Fruit fly (Drosophila melanogaster): Measurements from ENCODE around the gene Kcmf1.
A peak's percentile ranks its signal among the peaks of the same experiment; 100 is the strongest.

Gene Kcmf1

DNA sequence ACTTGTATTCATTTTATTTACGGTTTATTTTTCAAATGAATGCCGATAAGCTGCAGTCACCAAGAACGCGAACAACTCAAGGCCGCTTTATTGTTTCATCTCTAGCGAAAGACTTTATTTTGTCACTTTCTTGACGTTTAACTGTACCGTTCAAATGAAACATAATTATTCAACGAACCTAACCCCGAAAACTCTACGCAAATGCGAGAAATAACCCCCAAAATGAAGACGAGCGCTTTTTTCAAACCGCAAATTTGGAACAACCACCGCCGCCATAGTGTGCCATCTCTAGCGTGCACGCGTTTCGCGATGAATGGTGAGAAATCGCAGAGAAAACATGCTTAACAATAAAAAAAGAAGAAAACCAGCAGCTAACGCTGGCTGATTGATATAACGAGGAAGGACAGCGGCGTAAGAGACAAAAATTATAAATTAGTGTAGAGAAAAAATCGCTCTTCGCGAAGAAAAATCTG, 30.1 kb downstream of the Kcmf1 start, which contains the start of gene CG11970:
CG11970 (plus strand) TSS at position 117 of the 473 bp plus-strand sequence.
- no peak for TF ChIP-seq hb (GFP tag; IDR thresholded peaks at IDR 0.05; ENCODE audit: partially characterized antibody)
- TF ChIP-seq mam (GFP tag; optimal IDR thresholded peaks at IDR 0.05), result peak; percentile 49
- no peak for TF ChIP-seq toy (GFP tag; IDR thresholded peaks at IDR 0.05)
- no peak for TF ChIP-seq CG18476 (GFP tag; optimal IDR thresholded peaks at IDR 0.05)
- no peak for TF ChIP-seq Jarid2 (GFP tag; optimal IDR thresholded peaks at IDR 0.05)
- peak; percentile 16 for TF ChIP-seq p53 (GFP tag; optimal IDR thresholded peaks at IDR 0.05)
- TF ChIP-seq CG11695 (GFP tag; IDR thresholded peaks at IDR 0.05), result no peak
- TF ChIP-seq lov (optimal IDR thresholded peaks at IDR 0.05), result no peak
- no peak for TF ChIP-seq lov (GFP tag; IDR thresholded peaks at IDR 0.05)
- no peak for TF ChIP-seq CG6254 (GFP tag; optimal IDR thresholded peaks at IDR 0.05)
- TF ChIP-seq CG33557 (GFP tag; optimal IDR thresholded peaks at IDR 0.05), result no peak
- TF ChIP-seq CHES-1-like (GFP tag; optimal IDR thresholded peaks at IDR 0.05), result peak; percentile 35
- TF ChIP-seq odd (GFP tag; optimal IDR thresholded peaks at IDR 0.05), result no peak
- TF ChIP-seq Oaz (GFP tag; IDR thresholded peaks at IDR 0.05), result no peak
- no peak for TF ChIP-seq gce (GFP tag; IDR thresholded peaks at IDR 0.05)
- peak; percentile 92 for TF ChIP-seq Sry-δ (GFP tag; optimal IDR thresholded peaks at IDR 0.05)
- no peak for TF ChIP-seq CG10147 (GFP tag; optimal IDR thresholded peaks at IDR 0.05)
- peak; percentile 39 for TF ChIP-seq CG13775 (GFP tag; optimal IDR thresholded peaks at IDR 0.05)
- TF ChIP-seq CG7987 (GFP tag; optimal IDR thresholded peaks at IDR 0.05), result no peak
- TF ChIP-seq Side (GFP tag; optimal IDR thresholded peaks at IDR 0.05), result peak; percentile 30
- TF ChIP-seq lab (GFP tag; optimal IDR thresholded peaks at IDR 0.05), result no peak
- no peak for TF ChIP-seq CG15011 (GFP tag; optimal IDR thresholded peaks at IDR 0.05)
- no peak for TF ChIP-seq bsh (GFP tag; optimal IDR thresholded peaks at IDR 0.05)
- no peak for TF ChIP-seq disco-r (GFP tag; optimal IDR thresholded peaks at IDR 0.05)
- no peak; the same call in 2 of the 3 replicates for TF ChIP-seq zen2 (GFP tag; IDR thresholded peaks at IDR 0.05; ENCODE audit: partially characterized antibody)
- TF ChIP-seq CG17802 (tag; optimal IDR thresholded peaks at IDR 0.05), result no peak
- TF ChIP-seq trh (GFP tag; optimal IDR thresholded peaks at IDR 0.05), result no peak
- no peak for TF ChIP-seq cwo (GFP tag; optimal IDR thresholded peaks at IDR 0.05)
- no peak for TF ChIP-seq tio (GFP tag; optimal IDR thresholded peaks at IDR 0.05)
- peak; percentile 32 to 47 for TF ChIP-seq Pdp1 (GFP tag; optimal IDR thresholded peaks at IDR 0.05)
- TF ChIP-seq Aef1 (GFP tag; IDR thresholded peaks at IDR 0.05), result peak; percentile 48; the same call in 1 of the 3 replicates
- no peak for TF ChIP-seq CG4360 (GFP tag; IDR thresholded peaks at IDR 0.05)
- no peak for TF ChIP-seq gcm2 (GFP tag; optimal IDR thresholded peaks at IDR 0.05)
- TF ChIP-seq kah (GFP tag; optimal IDR thresholded peaks at IDR 0.05), result no peak
- TF ChIP-seq Dref (GFP tag; IDR thresholded peaks at IDR 0.05), result peak; percentile 57
- TF ChIP-seq CG9437 (GFP tag; optimal IDR thresholded peaks at IDR 0.05), result no peak
- peak; percentile 90 for TF ChIP-seq her (GFP tag; optimal IDR thresholded peaks at IDR 0.05)
- peak in 1 of 2 experiments; percentile 43 for TF ChIP-seq Hr51 (GFP tag; optimal IDR thresholded peaks at IDR 0.05)
- TF ChIP-seq nerfin-1 (tag; optimal IDR thresholded peaks at IDR 0.05), result peak; percentile 8
- no peak for TF ChIP-seq Hr39 (optimal IDR thresholded peaks at IDR 0.05)
- no peak for TF ChIP-seq D (optimal IDR thresholded peaks at IDR 0.05)
- no peak for TF ChIP-seq D (GFP tag; optimal IDR thresholded peaks at IDR 0.05)
- no peak for TF ChIP-seq dati (GFP tag; IDR thresholded peaks at IDR 0.05)
- no peak for TF ChIP-seq ac (GFP tag; optimal IDR thresholded peaks at IDR 0.05)
- no peak for TF ChIP-seq Sox100B (GFP tag; optimal IDR thresholded peaks at IDR 0.05)
- TF ChIP-seq pita (GFP tag; optimal IDR thresholded peaks at IDR 0.05), result no peak
- TF ChIP-seq Chrac-16 (GFP tag; optimal IDR thresholded peaks at IDR 0.05), result peak; percentile 36
- no peak for TF ChIP-seq Taf1 (GFP tag; IDR thresholded peaks at IDR 0.05)
- TF ChIP-seq dan (GFP tag; IDR thresholded peaks at IDR 0.05), result no peak
- TF ChIP-seq CG1233 (GFP tag; optimal IDR thresholded peaks at IDR 0.05), result no peak
- no peak for TF ChIP-seq CG7556 (GFP tag; optimal IDR thresholded peaks at IDR 0.05)
- peak; percentile 34 for TF ChIP-seq Hsf (GFP tag; optimal IDR thresholded peaks at IDR 0.05)
